Worm (Caenorhabditis elegans) whole organism, L3 larva: ENCODE measurements around the gene sek-1.

Experiments
- R02D3.7 ChIP-seq: fragments of 150-350 bp; optimal IDR thresholded peaks from 2 replicates; lab custom pipeline; 2014; ENCODE audit warnings: missing biosample characterization, missing genetic modification characterization
- ZK546.5 ChIP-seq: sonication (generic microtip); optimal IDR thresholded peaks from 2 replicates; lab custom pipeline; 2017; ENCODE audit warnings: missing biosample characterization, missing genetic modification characterization
- aly-2 ChIP-seq: fragments of 150-350 bp; optimal IDR thresholded peaks from 2 replicates; lab custom pipeline; 2014; ENCODE audit warnings: missing biosample characterization, missing genetic modification characterization
- ama-1 ChIP-seq: fragments of 150-350 bp; optimal IDR thresholded peaks from 2 replicates; lab custom pipeline; 2018
- ceh-16 ChIP-seq: sonication (generic microtip); optimal IDR thresholded peaks from 2 replicates; lab custom pipeline; 2017; ENCODE audit warnings: missing biosample characterization, missing genetic modification characterization
- ceh-28 ChIP-seq: fragments of 150-350 bp; optimal IDR thresholded peaks from 2 replicates; lab custom pipeline; 2014; ENCODE audit warnings: missing biosample characterization, missing genetic modification reagents, missing genetic modification characterization
- ceh-82 ChIP-seq: fragments of 150-350 bp; optimal IDR thresholded peaks from 2 replicates; lab custom pipeline; 2014; ENCODE audit warnings: missing biosample characterization, missing genetic modification characterization
- ceh-9 ChIP-seq: sonication (generic microtip); optimal IDR thresholded peaks from 2 replicates; lab custom pipeline; 2018; ENCODE audit warnings: missing biosample characterization, missing genetic modification characterization
- daf-12 ChIP-seq: fragments of 150-350 bp; optimal IDR thresholded peaks from 2 replicates; lab custom pipeline; 2014; ENCODE audit warnings: missing biosample characterization, missing genetic modification reagents, missing genetic modification characterization
- egl-27 ChIP-seq: sonication (generic microtip); optimal IDR thresholded peaks from 4 replicates; lab custom pipeline; 2017; ENCODE audit warnings: missing biosample characterization, missing genetic modification reagents, missing genetic modification characterization
- egl-5 ChIP-seq: fragments of 150-350 bp; optimal IDR thresholded peaks from 2 replicates; lab custom pipeline; 2017; ENCODE audit warnings: missing biosample characterization, missing genetic modification reagents, missing genetic modification characterization, inconsistent platforms
- elt-1 ChIP-seq: fragments of 150-350 bp; optimal IDR thresholded peaks from 2 replicates; lab custom pipeline; 2014; ENCODE audit warnings: missing biosample characterization, missing genetic modification characterization
- elt-2 ChIP-seq: sonication (generic microtip); optimal IDR thresholded peaks from 2 replicates; lab custom pipeline; 2016; ENCODE audit warnings: missing genetic modification reagents, mild to moderate bottlenecking, missing genetic modification characterization, missing compliant biosample characterization
- elt-3 ChIP-seq, 3 experiments: fragments of 150-350 bp in 1 of 3; sonication (generic microtip) in 2 of 3; optimal IDR thresholded peaks; 2 replicates in 2 of 3; 4 replicates in 1 of 3; lab custom pipeline; 2014 to 2017; ENCODE audit warnings: missing biosample characterization in 3 of 3, missing genetic modification characterization in 3 of 3
- eor-1 ChIP-seq, 2 experiments: fragments of 150-350 bp; optimal IDR thresholded peaks; 2 replicates each; lab custom pipeline; 2014 to 2018; ENCODE audit warnings: missing biosample characterization in 2 of 2, missing genetic modification characterization in 2 of 2
- fkh-10 ChIP-seq: sonication (generic microtip); optimal IDR thresholded peaks from 2 replicates; lab custom pipeline; 2017; ENCODE audit warnings: missing biosample characterization, missing genetic modification reagents, missing genetic modification characterization
- fkh-2 ChIP-seq: fragments of 150-350 bp; optimal IDR thresholded peaks from 2 replicates; lab custom pipeline; 2014; ENCODE audit warnings: missing biosample characterization, missing genetic modification reagents, missing genetic modification characterization
- fos-1 ChIP-seq: fragments of 150-350 bp; optimal IDR thresholded peaks from 2 replicates; lab custom pipeline; 2014; ENCODE audit warnings: missing biosample characterization, missing genetic modification characterization
- hmg-11 ChIP-seq: sonication (generic microtip); optimal IDR thresholded peaks from 2 replicates; lab custom pipeline; 2016; ENCODE audit warnings: missing genetic modification characterization, missing compliant biosample characterization
- jun-1 ChIP-seq: fragments of 150-350 bp; optimal IDR thresholded peaks from 2 replicates; lab custom pipeline; 2014; ENCODE audit warnings: missing biosample characterization, missing genetic modification reagents, missing genetic modification characterization
- lin-15B ChIP-seq: fragments of 150-350 bp; optimal IDR thresholded peaks from 2 replicates; lab custom pipeline; 2014; ENCODE audit warnings: missing biosample characterization, missing genetic modification characterization
- lin-39 ChIP-seq: fragments of 150-350 bp; optimal IDR thresholded peaks from 2 replicates; lab custom pipeline; 2018; ENCODE audit warnings: missing biosample characterization, missing genetic modification reagents, missing genetic modification characterization
- lsy-12 ChIP-seq: sonication (generic microtip); optimal IDR thresholded peaks from 2 replicates; lab custom pipeline; 2016; ENCODE audit warnings: mild to moderate bottlenecking, missing genetic modification characterization, missing compliant biosample characterization
- mdl-1 ChIP-seq: fragments of 150-350 bp; optimal IDR thresholded peaks from 2 replicates; lab custom pipeline; 2014; ENCODE audit warnings: missing biosample characterization, missing genetic modification characterization
- mml-1 ChIP-seq: fragments of 150-350 bp; sonication (generic microtip); optimal IDR thresholded peaks from 3 replicates; lab custom pipeline; 2014; ENCODE audit warnings: missing biosample characterization, missing genetic modification characterization
- nfya-1 ChIP-seq: sonication (generic microtip); optimal IDR thresholded peaks from 2 replicates; lab custom pipeline; 2017; ENCODE audit warnings: missing genetic modification characterization, mild to moderate bottlenecking, missing compliant biosample characterization, antibody characterized with exemption, moderate library complexity; ENCODE audit not compliant: insufficient read depth
- nhr-11 ChIP-seq: fragments of 150-350 bp; optimal IDR thresholded peaks from 2 replicates; lab custom pipeline; 2014; ENCODE audit warnings: missing biosample characterization, missing genetic modification characterization
- nhr-12 ChIP-seq: fragments of 150-350 bp; optimal IDR thresholded peaks from 2 replicates; lab custom pipeline; 2014; ENCODE audit warnings: missing biosample characterization, missing genetic modification characterization
- nhr-23 ChIP-seq: fragments of 150-350 bp; optimal IDR thresholded peaks from 2 replicates; lab custom pipeline; 2014; ENCODE audit warnings: missing biosample characterization, missing genetic modification reagents, missing genetic modification characterization
- nhr-237 ChIP-seq: fragments of 150-350 bp; optimal IDR thresholded peaks from 2 replicates; lab custom pipeline; 2014; ENCODE audit warnings: missing biosample characterization, missing genetic modification characterization
- nhr-25 ChIP-seq: sonication (generic microtip); optimal IDR thresholded peaks from 2 replicates; lab custom pipeline; 2017; ENCODE audit warnings: missing biosample characterization, missing genetic modification characterization
- nhr-28 ChIP-seq: fragments of 150-350 bp; optimal IDR thresholded peaks from 2 replicates; lab custom pipeline; 2014; ENCODE audit warnings: missing biosample characterization, missing genetic modification characterization
- nhr-43 ChIP-seq: sonication (generic microtip); optimal IDR thresholded peaks from 2 replicates; lab custom pipeline; 2016; ENCODE audit warnings: mild to moderate bottlenecking, missing genetic modification characterization, missing compliant biosample characterization; ENCODE audit not compliant: poor library complexity, severe bottlenecking
- nhr-67 ChIP-seq: fragments of 150-350 bp; optimal IDR thresholded peaks from 2 replicates; lab custom pipeline; 2014; ENCODE audit warnings: missing biosample characterization, missing genetic modification characterization
- nhr-76 ChIP-seq: fragments of 150-350 bp; sonication (generic microtip); optimal IDR thresholded peaks from 5 replicates; lab custom pipeline; 2014; ENCODE audit warnings: missing biosample characterization, missing genetic modification characterization
- nhr-77 ChIP-seq: fragments of 150-350 bp; optimal IDR thresholded peaks from 2 replicates; lab custom pipeline; 2014; ENCODE audit warnings: missing biosample characterization, missing genetic modification characterization
- pha-4 ChIP-seq: fragments of 150-350 bp; optimal IDR thresholded peaks from 2 replicates; lab custom pipeline; 2014; ENCODE audit warnings: missing biosample characterization, missing genetic modification reagents, missing genetic modification characterization
- pqm-1 ChIP-seq: fragments of 150-350 bp; optimal IDR thresholded peaks from 2 replicates; lab custom pipeline; 2017; ENCODE audit warnings: missing biosample characterization, missing genetic modification characterization, inconsistent platforms
- sea-2 ChIP-seq: fragments of 150-350 bp; sonication (generic microtip); optimal IDR thresholded peaks from 4 replicates; lab custom pipeline; 2014; ENCODE audit warnings: missing biosample characterization, missing genetic modification reagents, missing genetic modification characterization
- skn-1 ChIP-seq: fragments of 150-350 bp; optimal IDR thresholded peaks from 2 replicates; lab custom pipeline; 2014; ENCODE audit warnings: missing biosample characterization, missing genetic modification characterization
- snpc-4 ChIP-seq: fragments of 150-350 bp; optimal IDR thresholded peaks from 2 replicates; lab custom pipeline; 2014; ENCODE audit warnings: missing biosample characterization, missing genetic modification characterization
- tbx-2 ChIP-seq: sonication (generic microtip); optimal IDR thresholded peaks from 2 replicates; lab custom pipeline; 2016; ENCODE audit warnings: mild to moderate bottlenecking, missing genetic modification characterization, missing compliant biosample characterization
- unc-39 ChIP-seq: sonication (generic microtip); optimal IDR thresholded peaks from 4 replicates; lab custom pipeline; 2017; ENCODE audit warnings: missing biosample characterization, missing genetic modification characterization
- unc-62 ChIP-seq: fragments of 150-350 bp; sonication (generic microtip); optimal IDR thresholded peaks from 4 replicates; lab custom pipeline; 2014; ENCODE audit warnings: missing biosample characterization, missing genetic modification reagents, missing genetic modification characterization
- zag-1 ChIP-seq: fragments of 150-350 bp; optimal IDR thresholded peaks from 2 replicates; lab custom pipeline; 2014; ENCODE audit warnings: missing biosample characterization, missing genetic modification characterization
- ztf-11 ChIP-seq: fragments of 150-350 bp; optimal IDR thresholded peaks from 2 replicates; lab custom pipeline; 2014; ENCODE audit warnings: missing biosample characterization, missing genetic modification characterization
- ztf-4 ChIP-seq: fragments of 150-350 bp; optimal IDR thresholded peaks from 2 replicates; lab custom pipeline; 2014; ENCODE audit warnings: missing biosample characterization, missing genetic modification characterization

Gene sek-1

DNA sequence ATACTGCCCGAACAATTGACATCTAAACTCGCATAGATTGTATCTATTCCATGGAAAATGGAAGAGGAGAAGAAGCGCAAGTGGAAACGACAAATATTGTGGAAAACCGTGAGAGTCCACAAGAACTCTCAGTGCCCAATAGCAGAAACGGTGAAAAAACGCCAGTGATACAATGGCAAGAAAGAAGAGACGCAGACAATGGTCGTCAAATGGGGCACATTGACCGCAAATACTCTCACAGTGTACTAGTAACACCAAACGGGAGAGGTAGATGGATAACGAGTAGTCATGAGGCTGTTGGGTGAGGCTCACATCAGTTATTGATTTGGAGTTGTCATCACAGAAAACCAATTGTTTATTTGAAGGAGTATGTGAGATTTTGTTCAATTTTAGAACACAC, 34.1 kb upstream of the sek-1 start, which contains the start of gene ZK154.4:
ZK154.4 (minus strand) TSS at position 27 of the 400 bp plus-strand sequence.
- peak; percentile 51 for TF ChIP-seq lin-39 (tag; lab: Kevin White, UChicago)
- no peak for TF ChIP-seq nhr-11 (tag; lab: Kevin White, UChicago)
- TF ChIP-seq pqm-1 (tag; lab: Kevin White, UChicago), result no peak
- TF ChIP-seq nhr-43 (tag; lab: Kevin White, UChicago), result peak; percentile 33
- peak; percentile 11 for TF ChIP-seq lin-15B (tag; lab: Kevin White, UChicago)
- TF ChIP-seq egl-5, result peak; percentile 25
- peak; percentile 77 for TF ChIP-seq hmg-11 (tag; lab: Kevin White, UChicago)
- peak; percentile 74 for TF ChIP-seq nfya-1 (tag; lab: Kevin White, UChicago)
- no peak for TF ChIP-seq mml-1 (tag; lab: Kevin White, UChicago)
- peak; percentile 41 for TF ChIP-seq ceh-28 (tag; lab: Kevin White, UChicago)
- TF ChIP-seq pha-4, result peak; percentile 91
- TF ChIP-seq elt-2 (tag; lab: Kevin White, UChicago), result peak; percentile 36

DNA sequence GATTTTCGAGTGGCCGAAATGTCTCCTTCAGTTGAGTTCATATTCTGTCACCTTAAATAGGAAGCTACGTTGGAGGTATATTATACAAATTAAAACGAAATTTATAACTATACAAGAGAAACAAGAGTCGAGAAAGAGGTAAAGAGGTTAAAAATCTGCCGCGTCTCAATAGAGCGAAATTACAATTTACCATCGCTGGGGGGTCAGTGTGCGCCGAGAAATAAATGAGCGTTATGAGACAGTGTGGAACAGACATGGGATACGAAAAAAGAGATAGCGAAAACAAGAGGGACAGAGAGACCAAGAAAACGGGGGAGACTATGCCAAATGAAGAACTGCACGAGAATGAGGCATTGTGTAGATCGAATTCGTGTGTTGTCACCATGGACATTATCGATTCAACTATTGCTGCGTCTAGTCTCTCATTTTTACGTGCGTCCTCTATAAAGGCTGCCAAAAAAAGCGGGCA, 28.6 kb upstream of the sek-1 start, which contains the start of gene ZK154.5:
ZK154.5 (minus strand) TSS at position 51 of the 469 bp plus-strand sequence.
- TF ChIP-seq R02D3.7 (tag; lab: Kevin White, UChicago) (no peak), elt-2 (tag; lab: Kevin White, UChicago) (peak; percentile 37), eor-1 (tag; optimal IDR thresholded peaks at IDR 0.05; lab: Kevin White, UChicago) (no peak), nhr-76 (tag; lab: Kevin White, UChicago) (no peak), pha-4 (peak; percentile 72), ZK546.5 (tag; lab: Kevin White, UChicago) (no peak), ama-1 (lab: Kevin White, UChicago) (no peak), nhr-28 (no peak), nfya-1 (tag; lab: Kevin White, UChicago) (peak; percentile 51), fkh-10 (GFP tag; lab: Kevin White, UChicago) (no peak), jun-1 (tag; lab: Kevin White, UChicago) (no peak), ceh-28 (tag; lab: Kevin White, UChicago) (peak; percentile 45), ceh-16 (tag; lab: Kevin White, UChicago) (no peak), egl-27 (tag; lab: Kevin White, UChicago) (no peak), nhr-77 (tag; lab: Kevin White, UChicago) (no peak), nhr-25 (tag; lab: Kevin White, UChicago) (peak; percentile 43), nhr-67 (tag; lab: Kevin White, UChicago) (no peak), ceh-82 (tag; lab: Kevin White, UChicago) (no peak), mdl-1 (tag; lab: Kevin White, UChicago) (no peak), pqm-1 (tag; lab: Kevin White, UChicago) (peak; percentile 6), nhr-43 (tag; lab: Kevin White, UChicago) (peak; percentile 13), zag-1 (tag; lab: Kevin White, UChicago) (no peak), lin-39 (tag; lab: Kevin White, UChicago) (peak; percentile 53), fkh-2 (tag; lab: Kevin White, UChicago) (no peak), egl-5 (no peak), elt-3 (tag; optimal IDR thresholded peaks at IDR 0.05; lab: Kevin White, UChicago) (no peak), unc-39 (tag; lab: Kevin White, UChicago) (no peak), unc-62 (GFP tag; lab: Kevin White, UChicago) (no peak), nhr-12 (tag; lab: Kevin White, UChicago) (no peak), daf-12 (tag; lab: Kevin White, UChicago) (no peak), nhr-23 (tag; lab: Kevin White, UChicago) (peak; percentile 43), elt-1 (tag; lab: Kevin White, UChicago) (no peak), lin-15B (tag; lab: Kevin White, UChicago) (peak; percentile 29), tbx-2 (tag; lab: Kevin White, UChicago) (no peak), lsy-12 (tag; lab: Kevin White, UChicago) (no peak), snpc-4 (tag; lab: Kevin White, UChicago) (no peak), aly-2 (no peak), ceh-9 (no peak), nhr-11 (tag; lab: Kevin White, UChicago) (no peak), skn-1 (tag; lab: Kevin White, UChicago) (no peak), fos-1 (tag; lab: Kevin White, UChicago) (no peak), mml-1 (tag; lab: Kevin White, UChicago) (no peak), ztf-4 (tag; lab: Kevin White, UChicago) (no peak), hmg-11 (tag; lab: Kevin White, UChicago) (peak; percentile 62), nhr-237 (no peak), sea-2 (GFP tag; lab: Kevin White, UChicago) (no peak), ztf-11 (no peak)
